Worm (Caenorhabditis elegans) whole organism, midembryonic: ENCODE measurements around the gene frm-8.

Source experiments
- T22C8.4 ChIP-seq: fragments of 200-800 bp; sonication (Bioruptor generic); IDR thresholded peaks from 2 replicates; pipeline ENCODE4 v1.3.6; 2022; ENCODE audit warnings: missing genetic modification characterization, missing compliant biosample characterization
- flt-1 ChIP-seq: fragments of 200-800 bp; sonication (Bioruptor generic); IDR thresholded peaks from 2 replicates; pipeline ENCODE4 v1.3.6; 2022; ENCODE audit warnings: missing genetic modification characterization, missing compliant biosample characterization
- klf-2 ChIP-seq: fragments of 200-800 bp; sonication (Bioruptor generic); conservative IDR thresholded peaks from 2 replicates; pipeline ENCODE4 v1.3.6; 2022; ENCODE audit warnings: missing genetic modification reagents, missing genetic modification characterization, missing compliant biosample characterization
- med-1 ChIP-seq: sonication (generic microtip); optimal IDR thresholded peaks from 2 replicates; lab custom pipeline; 2017; ENCODE audit warnings: missing genetic modification characterization, mild to moderate bottlenecking, missing compliant biosample characterization, antibody characterized with exemption, missing genetic modification reagents; ENCODE audit not compliant: insufficient read depth
- ref-1 ChIP-seq: fragments of 200-800 bp; sonication (Bioruptor generic); conservative IDR thresholded peaks from 2 replicates; pipeline ENCODE4 v1.3.6; 2022; ENCODE audit warnings: missing genetic modification reagents, missing genetic modification characterization, missing compliant biosample characterization
- tab-1 ChIP-seq: fragments of 200-800 bp; sonication (Bioruptor generic); IDR thresholded peaks from 2 replicates; pipeline ENCODE4 v1.3.6; 2022; ENCODE audit warnings: missing genetic modification characterization, missing compliant biosample characterization
- ztf-23 ChIP-seq: fragments of 200-800 bp; sonication (Bioruptor generic); IDR thresholded peaks from 2 replicates; pipeline ENCODE4 v1.3.6; 2022; ENCODE audit warnings: missing genetic modification reagents, missing genetic modification characterization, missing compliant biosample characterization
- ztf-29 ChIP-seq: fragments of 200-800 bp; sonication (Bioruptor generic); IDR thresholded peaks from 2 replicates; pipeline ENCODE4 v1.3.6; 2022; ENCODE audit warnings: missing genetic modification reagents, missing genetic modification characterization, missing compliant biosample characterization

- no peak for TF ChIP-seq ztf-29
- peak; percentile 78 for TF ChIP-seq T22C8.4 (GFP tag; lab: Robert Waterston, UW)
- no peak for TF ChIP-seq klf-2 (GFP tag; lab: Robert Waterston, UW)
- TF ChIP-seq ref-1 = no peak
- no peak for TF ChIP-seq ztf-23
- no peak for TF ChIP-seq tab-1 (GFP tag; lab: Robert Waterston, UW)
- no peak for TF ChIP-seq med-1 (GFP tag; lab: Kevin White, UChicago)
- no peak for TF ChIP-seq flt-1 (GFP tag; lab: Robert Waterston, UW)
Measured at ce11 chrIII:3241943-3242342, 23.0 kb upstream of the frm-8 start.
